Fruit fly (Drosophila melanogaster): ENCODE results near the gene CSN1b.

DNA sequence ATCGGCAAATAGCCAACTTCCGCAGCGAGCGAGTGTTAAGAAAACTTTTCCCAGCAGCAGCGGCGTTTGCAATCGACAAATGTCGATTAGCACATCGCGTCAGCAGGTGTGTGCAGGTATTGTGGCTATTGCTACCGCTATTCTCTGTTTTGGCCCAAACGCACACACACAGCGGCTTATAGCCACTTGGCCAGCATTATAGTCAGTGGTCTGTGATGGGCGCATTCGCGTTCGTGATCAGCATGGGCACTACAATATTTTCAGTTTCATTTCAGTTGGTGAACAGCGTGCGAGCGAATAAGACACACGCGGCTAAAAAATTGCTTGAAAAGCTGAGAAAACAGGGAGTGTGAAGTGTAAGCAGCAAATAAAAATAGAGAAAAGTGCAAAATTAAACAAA lies 45.6 kb upstream of the CSN1b start, which contains the start of gene CG6836:
- TF ChIP-seq Pif1B (GFP tag; optimal IDR thresholded peaks at IDR 0.05): no peak
- no peak for TF ChIP-seq CG10348 (GFP tag; IDR thresholded peaks at IDR 0.05)
- no peak for TF ChIP-seq CG14655 (GFP tag; optimal IDR thresholded peaks at IDR 0.05)
- no peak for TF ChIP-seq CG8159 (tag; optimal IDR thresholded peaks at IDR 0.05)
- no peak for TF ChIP-seq CG9948 (tag; optimal IDR thresholded peaks at IDR 0.05)
- TF ChIP-seq EcR (GFP tag; optimal IDR thresholded peaks at IDR 0.05): no peak
- no peak for TF ChIP-seq Pif1A (GFP tag; optimal IDR thresholded peaks at IDR 0.05)
- TF ChIP-seq rn (GFP tag; IDR thresholded peaks at IDR 0.05): no peak

Data from whole organism, pupa.